Worm (Caenorhabditis elegans) whole organism, L2 larva: ENCODE data around the gene ncr-1.

Experiments
- R02D3.7 ChIP-seq: fragments of 150-350 bp; optimal IDR thresholded peaks from 2 replicates; lab custom pipeline; 2014; ENCODE audit warnings: missing biosample characterization, missing genetic modification characterization
- ZK546.5 ChIP-seq: sonication (generic microtip); optimal IDR thresholded peaks from 2 replicates; lab custom pipeline; 2017; ENCODE audit warnings: missing biosample characterization, missing genetic modification characterization
- elt-3 ChIP-seq: sonication (generic microtip); optimal IDR thresholded peaks from 2 replicates; lab custom pipeline; 2017; ENCODE audit warnings: missing biosample characterization, missing genetic modification characterization
- sma-3 ChIP-seq: sonication (generic microtip); optimal IDR thresholded peaks from 2 replicates; lab custom pipeline; 2016; ENCODE audit warnings: missing genetic modification reagents, missing genetic modification characterization, missing compliant biosample characterization

ce11 chrX:4448283-4448682 is 40.4 kb downstream of the ncr-1 start, which contains the start of gene mltn-13:
- TF ChIP-seq sma-3 (GFP tag; lab: Kevin White, UChicago) (no peak), R02D3.7 (tag; lab: Kevin White, UChicago) (no peak), elt-3 (tag; lab: Kevin White, UChicago) (no peak), ZK546.5 (tag; lab: Kevin White, UChicago) (no peak)
